Fruit fly (Drosophila melanogaster) whole organism, embryonic: Measurements from ENCODE around the gene Sema5c.

Experiments used
- Adf1 ChIP-seq: fragments of 200-800 bp; sonication (Bioruptor generic); IDR thresholded peaks from 2 replicates; pipeline ENCODE4 v1.3.6; 2022; ENCODE audit warnings: missing biosample characterization, missing genetic modification characterization
- Bdp1 ChIP-seq: fragments of 200-800 bp; sonication (Bioruptor generic); optimal IDR thresholded peaks from 3 replicates; lab custom pipeline; 2016; ENCODE audit warnings: missing biosample characterization, missing genetic modification characterization
- CG13287 ChIP-seq: fragments of 200-800 bp; sonication (Bioruptor generic); IDR thresholded peaks from 2 replicates; pipeline ENCODE4 v1.3.6; 2022; ENCODE audit warnings: missing biosample characterization, missing genetic modification characterization; ENCODE audit not compliant: partially characterized antibody
- CG15696 ChIP-seq: fragments of 200-800 bp; sonication (Bioruptor generic); optimal IDR thresholded peaks from 2 replicates; lab custom pipeline; 2019; ENCODE audit warnings: missing biosample characterization, mild to moderate bottlenecking, missing genetic modification characterization, moderate library complexity
- CG1602 ChIP-seq: fragments of 200-800 bp; sonication (Bioruptor generic); optimal IDR thresholded peaks from 3 replicates; lab custom pipeline; 2016; ENCODE audit warnings: missing biosample characterization, missing genetic modification characterization
- CG2678 ChIP-seq: fragments of 200-800 bp; sonication (Bioruptor generic); optimal IDR thresholded peaks from 3 replicates; lab custom pipeline; 2019; ENCODE audit warnings: missing biosample characterization, mild to moderate bottlenecking, missing genetic modification characterization, moderate library complexity
- CG2712 ChIP-seq: fragments of 200-800 bp; optimal IDR thresholded peaks from 3 replicates; lab custom pipeline; 2019; ENCODE audit warnings: missing biosample characterization, mild to moderate bottlenecking, missing genetic modification characterization, moderate library complexity
- CG31388 ChIP-seq: fragments of 200-800 bp; sonication (Bioruptor generic); optimal IDR thresholded peaks from 2 replicates; lab custom pipeline; 2016; ENCODE audit warnings: missing biosample characterization, missing genetic modification characterization
- CG31441 ChIP-seq: fragments of 200-800 bp; sonication (Bioruptor generic); IDR thresholded peaks from 2 replicates; pipeline ENCODE4 v1.3.6; 2022; ENCODE audit warnings: missing biosample characterization, missing genetic modification characterization
- CG3407 ChIP-seq: fragments of 200-800 bp; sonication (Bioruptor generic); optimal IDR thresholded peaks from 2 replicates; lab custom pipeline; 2018; ENCODE audit warnings: missing biosample characterization, mild to moderate bottlenecking, missing genetic modification characterization
- CG4360 ChIP-seq: fragments of 200-800 bp; sonication (Bioruptor generic); IDR thresholded peaks from 2 replicates; pipeline ENCODE4 v1.3.6; 2022; ENCODE audit warnings: missing biosample characterization, missing genetic modification characterization
- CG43689 ChIP-seq: fragments of 200-800 bp; sonication (Bioruptor generic); IDR thresholded peaks from 2 replicates; pipeline ENCODE4 v1.3.6; 2022; ENCODE audit warnings: missing biosample characterization, missing genetic modification characterization
- CG7556 ChIP-seq: fragments of 200-800 bp; sonication (Bioruptor generic); optimal IDR thresholded peaks from 2 replicates; lab custom pipeline; 2017; ENCODE audit warnings: missing biosample characterization, mild to moderate bottlenecking, missing genetic modification characterization
- CG8089 ChIP-seq: fragments of 200-800 bp; sonication (Bioruptor generic); optimal IDR thresholded peaks from 3 replicates; lab custom pipeline; 2016; ENCODE audit warnings: missing biosample characterization, missing genetic modification characterization
- CG8388 ChIP-seq: fragments of 200-800 bp; sonication (Bioruptor generic); optimal IDR thresholded peaks from 2 replicates; lab custom pipeline; 2019; ENCODE audit warnings: missing biosample characterization, mild to moderate bottlenecking, missing genetic modification characterization, moderate library complexity
- CoRest ChIP-seq: fragments of 200-800 bp; sonication (Bioruptor generic); optimal IDR thresholded peaks from 3 replicates; lab custom pipeline; 2018; ENCODE audit warnings: missing biosample characterization, mild to moderate bottlenecking, missing genetic modification characterization, moderate library complexity
- Drgx ChIP-seq: fragments of 200-800 bp; sonication (Bioruptor generic); IDR thresholded peaks from 2 replicates; pipeline ENCODE4 v1.3.6; 2022; ENCODE audit warnings: missing biosample characterization, missing genetic modification characterization
- Eip74EF ChIP-seq, 2 experiments: fragments of 200-800 bp in 1 of 2; fragments of >200 bp in 1 of 2; sonication (Bioruptor generic) in 1 of 2; optimal IDR thresholded peaks; 2 replicates each; lab custom pipeline; 2017 to 2019; ENCODE audit warnings: missing biosample characterization in 2 of 2, missing genetic modification characterization in 2 of 2, mild to moderate bottlenecking in 1 of 2, moderate library complexity in 1 of 2
- Ets65A ChIP-seq: fragments of 200-800 bp; sonication (Bioruptor generic); peaks from one replicate; lab custom pipeline; 2016; ENCODE audit warnings: missing biosample characterization, missing genetic modification characterization
- Mad ChIP-seq: fragments of 200-800 bp; sonication (Bioruptor generic); optimal IDR thresholded peaks from 2 replicates; lab custom pipeline; 2016; ENCODE audit warnings: missing biosample characterization, missing genetic modification characterization
- Oli ChIP-seq: fragments of 200-800 bp; sonication (Bioruptor generic); optimal IDR thresholded peaks from 2 replicates; lab custom pipeline; 2018; ENCODE audit warnings: missing biosample characterization, mild to moderate bottlenecking, missing genetic modification characterization, moderate library complexity
- Ssrp ChIP-seq: fragments of 200-800 bp; sonication (Bioruptor generic); optimal IDR thresholded peaks from 2 replicates; lab custom pipeline; 2018; ENCODE audit warnings: missing biosample characterization, mild to moderate bottlenecking, missing genetic modification characterization, moderate library complexity
- Trl ChIP-seq, 3 experiments: fragments of >200 bp in 2 of 3; fragments of 200-800 bp in 1 of 3; sonication (Bioruptor generic) in 1 of 3; optimal IDR thresholded peaks; 2 replicates in 1 of 3; 3 replicates in 2 of 3; lab custom pipeline; 2016 to 2017; ENCODE audit warnings: missing biosample characterization in 1 of 3, missing genetic modification characterization in 1 of 3
- Vsx1 ChIP-seq: fragments of 200-800 bp; sonication (Bioruptor generic); optimal IDR thresholded peaks from 2 replicates; lab custom pipeline; 2017; ENCODE audit warnings: missing biosample characterization, mild to moderate bottlenecking, missing genetic modification characterization, missing genetic modification reagents
- YL-1 ChIP-seq: fragments of 200-800 bp; sonication (Bioruptor generic); optimal IDR thresholded peaks from 3 replicates; lab custom pipeline; 2017; ENCODE audit warnings: missing biosample characterization, mild to moderate bottlenecking, missing genetic modification characterization
- ap ChIP-seq: fragments of 200-800 bp; sonication (Bioruptor generic); IDR thresholded peaks from 2 replicates; pipeline ENCODE4 v1.3.6; 2022; ENCODE audit warnings: missing biosample characterization, missing genetic modification characterization
- ci ChIP-seq: fragments of 200-800 bp; sonication (Bioruptor generic); IDR thresholded peaks from 3 replicates; pipeline ENCODE4 v1.3.6; 2022; ENCODE audit warnings: missing biosample characterization, missing genetic modification characterization
- dysf ChIP-seq: fragments of 200-800 bp; sonication (Bioruptor generic); IDR thresholded peaks from 3 replicates; pipeline ENCODE4 v1.3.6; 2022; ENCODE audit warnings: missing biosample characterization, missing genetic modification characterization
- fd64A ChIP-seq: fragments of 200-800 bp; sonication (Bioruptor generic); optimal IDR thresholded peaks from 3 replicates; lab custom pipeline; 2018; ENCODE audit warnings: missing biosample characterization, mild to moderate bottlenecking, missing genetic modification characterization
- fd96Cb ChIP-seq: fragments of 200-800 bp; sonication (Bioruptor generic); optimal IDR thresholded peaks from 2 replicates; lab custom pipeline; 2018; ENCODE audit warnings: missing biosample characterization, mild to moderate bottlenecking, missing genetic modification characterization, moderate library complexity
- gcm ChIP-seq: fragments of 200-800 bp; sonication (Bioruptor generic); optimal IDR thresholded peaks from 2 replicates; lab custom pipeline; 2019; ENCODE audit warnings: missing biosample characterization, mild to moderate bottlenecking, missing genetic modification characterization, moderate library complexity
- inv ChIP-seq: fragments of 200-800 bp; sonication (Bioruptor generic); IDR thresholded peaks from 2 replicates; pipeline ENCODE4 v1.3.6; 2022; ENCODE audit warnings: missing biosample characterization, missing genetic modification characterization; ENCODE audit not compliant: partially characterized antibody
- jing ChIP-seq: fragments of 200-800 bp; sonication (Bioruptor generic); optimal IDR thresholded peaks from 2 replicates; lab custom pipeline; 2018; ENCODE audit warnings: missing biosample characterization, mild to moderate bottlenecking, missing genetic modification characterization
- lbe ChIP-seq: fragments of 200-800 bp; sonication (Bioruptor generic); optimal IDR thresholded peaks from 2 replicates; lab custom pipeline; 2016; ENCODE audit warnings: missing biosample characterization, mild to moderate bottlenecking, missing genetic modification characterization
- lola ChIP-seq, 3 experiments: fragments of >200 bp in 2 of 3; fragments of 200-800 bp in 1 of 3; sonication (Bioruptor generic) in 1 of 3; optimal IDR thresholded peaks; 2 replicates each; lab custom pipeline; 2017 to 2019; ENCODE audit warnings: missing biosample characterization in 3 of 3, missing genetic modification characterization in 3 of 3, mild to moderate bottlenecking in 1 of 3, moderate library complexity in 1 of 3
- mirr ChIP-seq: fragments of 200-800 bp; sonication (Bioruptor generic); optimal IDR thresholded peaks from 3 replicates; lab custom pipeline; 2018; ENCODE audit warnings: missing biosample characterization, mild to moderate bottlenecking, missing genetic modification characterization
- nom ChIP-seq: fragments of 200-800 bp; sonication (Bioruptor generic); optimal IDR thresholded peaks from 2 replicates; lab custom pipeline; 2017; ENCODE audit warnings: missing biosample characterization, missing genetic modification characterization, mild to moderate bottlenecking, moderate library complexity, missing genetic modification reagents
- otp ChIP-seq: fragments of 200-800 bp; sonication (Bioruptor generic); IDR thresholded peaks from 3 replicates; pipeline ENCODE4, ENCODE4 v1.3.6; 2022; ENCODE audit warnings: missing biosample characterization, missing genetic modification characterization
- pfk ChIP-seq: fragments of 200-800 bp; sonication (Bioruptor generic); optimal IDR thresholded peaks from 2 replicates; lab custom pipeline; 2018; ENCODE audit warnings: missing biosample characterization, mild to moderate bottlenecking, missing genetic modification characterization, moderate library complexity
- pita ChIP-seq: fragments of 200-800 bp; sonication (Bioruptor generic); optimal IDR thresholded peaks from 2 replicates; lab custom pipeline; 2017; ENCODE audit warnings: missing biosample characterization, mild to moderate bottlenecking, missing genetic modification characterization
- prd ChIP-seq, 3 experiments: fragments of >200 bp in 2 of 3; fragments of 200-800 bp in 1 of 3; sonication (Bioruptor generic) in 1 of 3; optimal IDR thresholded peaks in 2 of 3; IDR thresholded peaks in 1 of 3; 2 replicates in 2 of 3; 3 replicates in 1 of 3; pipeline versions ENCODE4 v1.3.6 to Lab custom; 2017 to 2022; ENCODE audit warnings: missing biosample characterization in 1 of 3, missing genetic modification characterization in 1 of 3
- pzg ChIP-seq: fragments of 200-800 bp; sonication (Bioruptor generic); optimal IDR thresholded peaks from 3 replicates; lab custom pipeline; 2018; ENCODE audit warnings: missing biosample characterization, mild to moderate bottlenecking, missing genetic modification characterization, moderate library complexity
- row ChIP-seq: fragments of 200-800 bp; sonication (Bioruptor generic); IDR thresholded peaks from 3 replicates; pipeline ENCODE4 v1.3.6; 2022; ENCODE audit warnings: missing biosample characterization, missing genetic modification characterization
- shn ChIP-seq: fragments of 200-800 bp; sonication (Bioruptor generic); optimal IDR thresholded peaks from 3 replicates; lab custom pipeline; 2016; ENCODE audit warnings: missing biosample characterization, missing genetic modification characterization
- twi ChIP-seq: fragments of 200-800 bp; optimal IDR thresholded peaks from 2 replicates; lab custom pipeline; 2019; ENCODE audit warnings: missing biosample characterization, mild to moderate bottlenecking, missing genetic modification characterization, moderate library complexity
- unc-4 ChIP-seq: fragments of 200-800 bp; sonication (Bioruptor generic); IDR thresholded peaks from 2 replicates; pipeline ENCODE4 v1.3.6; 2022; ENCODE audit warnings: missing biosample characterization, missing genetic modification characterization; ENCODE audit not compliant: partially characterized antibody
- usp ChIP-seq: fragments of >200 bp; optimal IDR thresholded peaks from 2 replicates; lab custom pipeline; 2017; ENCODE audit warnings: missing biosample characterization, missing genetic modification characterization
- wek ChIP-seq: fragments of 200-800 bp; sonication (Bioruptor generic); optimal IDR thresholded peaks from 3 replicates; lab custom pipeline; 2018; ENCODE audit warnings: missing biosample characterization, mild to moderate bottlenecking, missing genetic modification characterization, moderate library complexity
- zf30C ChIP-seq: fragments of 200-800 bp; sonication (Bioruptor generic); optimal IDR thresholded peaks from 3 replicates; lab custom pipeline; 2018; ENCODE audit warnings: missing biosample characterization, mild to moderate bottlenecking, missing genetic modification characterization

The Sema5c gene

DNA sequence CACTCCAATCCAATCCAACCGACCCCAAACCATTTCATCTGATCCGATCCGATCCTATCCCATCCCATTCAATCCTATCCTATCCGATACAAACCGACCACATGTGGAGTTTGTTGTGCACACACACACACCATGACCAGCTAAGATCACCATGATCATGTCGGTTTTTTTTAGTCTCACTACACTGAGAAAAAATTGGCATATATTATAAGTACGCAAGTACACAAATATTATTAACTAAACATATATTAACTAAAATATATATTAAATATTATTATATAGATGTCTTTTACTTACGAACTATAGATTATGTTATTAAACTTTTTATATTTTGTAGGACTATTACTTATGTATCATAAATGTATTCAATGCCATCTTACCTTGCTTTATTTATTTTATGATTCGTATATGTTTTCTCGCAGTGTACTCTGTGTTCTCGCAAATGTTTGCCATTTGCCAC is 20.3 kb upstream of the Sema5c start (continued):
- TF ChIP-seq CG4360 (GFP tag; lab: Robert Waterston, UW) (no peak), jing (GFP tag; lab: Kevin White, UChicago) (no peak), zf30C (GFP tag; lab: Kevin White, UChicago) (peak; percentile 54), pzg (GFP tag; lab: Kevin White, UChicago) (no peak), CG15696 (tag; lab: Kevin White, UChicago) (peak; percentile 41), Bdp1 (GFP tag; lab: Kevin White, UChicago) (no peak), CG1602 (GFP tag; lab: Kevin White, UChicago) (peak; percentile 19), Mad (no peak), CG3407 (no peak), mirr (GFP tag; lab: Kevin White, UChicago) (no peak), CG13287 (GFP tag; lab: Robert Waterston, UW) (no peak), CG7556 (GFP tag; lab: Kevin White, UChicago) (peak; percentile 32), Trl (optimal IDR thresholded peaks at IDR 0.05; lab: Kevin White, UChicago) (no peak), Trl (GFP tag; optimal IDR thresholded peaks at IDR 0.05; lab: Kevin White, UChicago) (no peak), wek (GFP tag; lab: Kevin White, UChicago) (no peak), CoRest (tag; lab: Kevin White, UChicago) (peak; percentile 53), row (GFP tag; lab: Robert Waterston, UW) (peak; percentile 21; the same call in 1 of the 3 replicates), Ets65A (peak; percentile 65), usp (no peak), lbe (GFP tag; lab: Kevin White, UChicago) (no peak), inv (GFP tag; lab: Robert Waterston, UW) (no peak), YL-1 (GFP tag; lab: Kevin White, UChicago) (no peak), CG2678 (peak; percentile 46), pita (no peak), Drgx (GFP tag; lab: Robert Waterston, UW) (0 out of 2 replicates have a peak, but pooled peaks have one; percentile 18), unc-4 (GFP tag; lab: Robert Waterston, UW) (no peak), CG8388 (peak; percentile 21), dysf (GFP tag; lab: Robert Waterston, UW) (no peak), shn (GFP tag; lab: Kevin White, UChicago) (no peak), twi (tag; lab: Kevin White, UChicago) (peak; percentile 75), Adf1 (GFP tag; lab: Robert Waterston, UW) (no peak), Vsx1 (GFP tag; lab: Kevin White, UChicago) (no peak), CG43689 (GFP tag; lab: Robert Waterston, UW) (no peak), CG8089 (GFP tag; lab: Kevin White, UChicago) (no peak), Eip74EF (GFP tag; optimal IDR thresholded peaks at IDR 0.05; lab: Kevin White, UChicago) (no peak), gcm (no peak), CG2712 (tag; lab: Kevin White, UChicago) (peak; percentile 76), CG31441 (peak; percentile 60), otp (GFP tag; lab: Robert Waterston, UW) (no peak), Oli (peak; percentile 26), CG31388 (GFP tag; lab: Kevin White, UChicago) (no peak), lola (GFP tag; optimal IDR thresholded peaks at IDR 0.05; lab: Kevin White, UChicago) (peak in 1 of 3 experiments; percentile 70), prd (optimal IDR thresholded peaks at IDR 0.05; lab: Kevin White, UChicago) (no peak), prd (GFP tag; IDR thresholded peaks at IDR 0.05; lab: Robert Waterston, UW) (peak; percentile 42; the same call in 1 of the 3 replicates), Ssrp (tag; lab: Kevin White, UChicago) (peak; percentile 24), nom (GFP tag; lab: Kevin White, UChicago) (peak; percentile 16), pfk (no peak), ci (no peak), fd96Cb (tag; lab: Kevin White, UChicago) (peak; percentile 8), ap (no peak), fd64A (GFP tag; lab: Kevin White, UChicago) (no peak)
